Worm (Caenorhabditis elegans) whole organism, L2 larva: ENCODE measurements around the gene F39F10.3.

Experiments
- R02D3.7 ChIP-seq: fragments of 150-350 bp; optimal IDR thresholded peaks from 2 replicates; lab custom pipeline; 2014; ENCODE audit warnings: missing biosample characterization, missing genetic modification characterization
- egl-27 ChIP-seq: sonication (generic microtip); optimal IDR thresholded peaks from 3 replicates; lab custom pipeline; 2017; ENCODE audit warnings: missing biosample characterization, missing genetic modification reagents, missing genetic modification characterization
- elt-1 ChIP-seq: fragments of 150-350 bp; optimal IDR thresholded peaks from 2 replicates; lab custom pipeline; 2014; ENCODE audit warnings: missing biosample characterization, missing genetic modification characterization
- nhr-25 ChIP-seq: fragments of 150-350 bp; sonication (generic microtip); optimal IDR thresholded peaks from 3 replicates; lab custom pipeline; 2014; ENCODE audit warnings: missing biosample characterization, missing genetic modification characterization
- nhr-6 ChIP-seq: fragments of 150-350 bp; optimal IDR thresholded peaks from 2 replicates; lab custom pipeline; 2014; ENCODE audit warnings: missing biosample characterization, missing genetic modification characterization
- skn-1 ChIP-seq: sonication (generic microtip); optimal IDR thresholded peaks from 2 replicates; lab custom pipeline; 2017; ENCODE audit warnings: missing biosample characterization, missing genetic modification characterization
- unc-39 ChIP-seq: fragments of 150-350 bp; optimal IDR thresholded peaks from 2 replicates; lab custom pipeline; 2014; ENCODE audit warnings: missing biosample characterization, missing genetic modification characterization
- ztf-4 ChIP-seq: fragments of 150-350 bp; optimal IDR thresholded peaks from 2 replicates; lab custom pipeline; 2014; ENCODE audit warnings: missing biosample characterization, missing genetic modification characterization

DNA sequence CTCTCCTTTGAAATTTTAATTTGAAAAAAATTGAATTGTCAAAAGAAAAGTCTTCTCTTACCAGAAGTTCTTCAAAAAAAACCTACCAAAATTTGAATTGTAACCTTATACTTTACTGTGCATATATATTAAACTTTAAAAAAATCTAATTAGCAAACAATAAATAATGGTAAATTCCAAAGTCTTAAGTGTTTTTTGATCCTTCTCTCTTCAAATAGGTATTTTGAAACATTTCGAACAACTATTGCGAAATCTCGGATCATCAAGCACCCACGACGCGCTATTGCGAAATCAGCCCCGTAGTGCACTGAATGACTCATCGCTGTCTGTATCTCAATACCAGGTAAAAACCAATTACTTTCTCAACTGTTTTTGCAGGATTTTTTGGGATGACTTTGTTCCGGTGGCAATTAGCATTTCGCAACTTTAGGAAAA is 38.9 kb downstream of the F39F10.3 start:
- no peak for TF ChIP-seq elt-1 (tag; lab: Kevin White, UChicago)
- no peak for TF ChIP-seq nhr-25 (tag; lab: Kevin White, UChicago)
- no peak for TF ChIP-seq unc-39 (tag; lab: Kevin White, UChicago)
- no peak for TF ChIP-seq skn-1 (tag; lab: Kevin White, UChicago)
- TF ChIP-seq ztf-4 (tag; lab: Kevin White, UChicago), result peak; percentile 70
- TF ChIP-seq R02D3.7 (tag; lab: Kevin White, UChicago), result no peak
- no peak for TF ChIP-seq nhr-6 (tag; lab: Kevin White, UChicago)
- TF ChIP-seq egl-27 (tag; lab: Kevin White, UChicago), result peak; percentile 39
